Worm (Caenorhabditis elegans): ENCODE results near the gene ZC21.8.

- no peak for TF ChIP-seq ztf-4 (tag; optimal IDR thresholded peaks at IDR 0.05)
- no peak for TF ChIP-seq unc-62 (GFP tag; optimal IDR thresholded peaks at IDR 0.05)
These were observed 34.7 kb upstream of the ZC21.8 start, which contains the start of gene gsto-2 for ce11 chrIII:8554472-8554871.
